Worm (Caenorhabditis elegans) whole organism, late embryonic: ENCODE results near the gene imp-2.

Experiments
- ama-1 ChIP-seq: fragments of 150-350 bp; optimal IDR thresholded peaks from 2 replicates; lab custom pipeline; 2014
- ceh-31 ChIP-seq: sonication (generic microtip); optimal IDR thresholded peaks from 2 replicates; lab custom pipeline; 2016; ENCODE audit warnings: missing genetic modification characterization, missing compliant biosample characterization
- ceh-45 ChIP-seq: fragments of 200-800 bp; sonication (Bioruptor generic); IDR thresholded peaks from 2 replicates; pipeline ENCODE4 v1.3.6; 2022; ENCODE audit warnings: missing genetic modification reagents, missing genetic modification characterization, missing compliant biosample characterization
- dve-1 ChIP-seq: sonication (generic microtip); optimal IDR thresholded peaks from 2 replicates; lab custom pipeline; 2017; ENCODE audit warnings: antibody characterized with exemption, mild to moderate bottlenecking, missing genetic modification characterization, missing compliant biosample characterization
- lim-6 ChIP-seq: sonication (generic microtip); optimal IDR thresholded peaks from 2 replicates; lab custom pipeline; 2016; ENCODE audit warnings: missing genetic modification characterization, missing compliant biosample characterization
- mec-3 ChIP-seq: sonication (generic microtip); optimal IDR thresholded peaks from 2 replicates; lab custom pipeline; 2016; ENCODE audit warnings: borderline replicate concordance, missing genetic modification characterization, missing compliant biosample characterization
- sdc-2 ChIP-seq: sonication (generic microtip); optimal IDR thresholded peaks from 2 replicates; lab custom pipeline; 2016; ENCODE audit warnings: missing genotype, missing genetic modification characterization, missing compliant biosample characterization

ce11 chrIV:11148788-11149366 is 30.2 kb upstream of the imp-2 start:
- TF ChIP-seq mec-3 (tag; lab: Kevin White, UChicago) (no peak), lim-6 (no peak), ceh-31 (no peak), ama-1 (lab: Kevin White, UChicago) (no peak), dve-1 (tag; lab: Kevin White, UChicago) (no peak), ceh-45 (GFP tag; lab: Robert Waterston, UW) (no peak), sdc-2 (tag; lab: Kevin White, UChicago) (no peak)
